Fruit fly (Drosophila melanogaster): ENCODE data around the gene CG6012.
A peak's percentile ranks its signal among the peaks of the same experiment; 100 is the strongest.

CG6012 gene

dm6 chr2L:16818335-16818973, 42.8 kb downstream of the CG6012 start:
- peak; percentile 64 for TF ChIP-seq HLH106 (tag; optimal IDR thresholded peaks at IDR 0.05)
- peak; percentile 65 for TF ChIP-seq h (GFP tag; optimal IDR thresholded peaks at IDR 0.05)
- TF ChIP-seq foxo (GFP tag; optimal IDR thresholded peaks at IDR 0.05): peak in 1 of 2 experiments; percentile 53
- TF ChIP-seq jim (GFP tag; optimal IDR thresholded peaks at IDR 0.05): no peak
- peak; percentile 45 for TF ChIP-seq OdsH (GFP tag; optimal IDR thresholded peaks at IDR 0.05)
- peak; percentile 68 for TF ChIP-seq br (GFP tag; optimal IDR thresholded peaks at IDR 0.05)
- TF ChIP-seq CG32264 (GFP tag; optimal IDR thresholded peaks at IDR 0.05): peak; percentile 2
- TF ChIP-seq Abd-B (GFP tag; optimal IDR thresholded peaks at IDR 0.05): no peak
- no peak for TF ChIP-seq CrebA (GFP tag; optimal IDR thresholded peaks at IDR 0.05; ENCODE audit: borderline replicate concordance)
- peak; percentile 41 for TF ChIP-seq psq (GFP tag; optimal IDR thresholded peaks at IDR 0.05)
- peak; percentile 64 for TF ChIP-seq fru (GFP tag; optimal IDR thresholded peaks at IDR 0.05)
- TF ChIP-seq Mio (GFP tag; optimal IDR thresholded peaks at IDR 0.05): no peak
- peak; percentile 50 for TF ChIP-seq Hnf4 (GFP tag; optimal IDR thresholded peaks at IDR 0.05)
- peak; percentile 49 for TF ChIP-seq ey (GFP tag; optimal IDR thresholded peaks at IDR 0.05)
- peak in 1 of 2 experiments; percentile 1 for TF ChIP-seq dl (GFP tag; optimal IDR thresholded peaks at IDR 0.05; ENCODE audit: insufficient read depth in 1 of 2, partially characterized antibody in 2 of 2)
- TF ChIP-seq sv (GFP tag; optimal IDR thresholded peaks at IDR 0.05): no peak
- TF ChIP-seq Vsx2 (GFP tag; optimal IDR thresholded peaks at IDR 0.05; ENCODE audit: partially characterized antibody): no peak
- TF ChIP-seq Hr78 (GFP tag; optimal IDR thresholded peaks at IDR 0.05): no peak
- peak; percentile 57 for TF ChIP-seq Sp1 (GFP tag; optimal IDR thresholded peaks at IDR 0.05)
- TF ChIP-seq CG9705 (GFP tag; optimal IDR thresholded peaks at IDR 0.05): no peak
- TF ChIP-seq Jra (GFP tag; optimal IDR thresholded peaks at IDR 0.05): peak; percentile 20
- peak; percentile 68 for TF ChIP-seq rgr (GFP tag; optimal IDR thresholded peaks at IDR 0.05)
- peak; percentile 64 for TF ChIP-seq tai (GFP tag; optimal IDR thresholded peaks at IDR 0.05)

dm6 chr2L:16817421-16818101, 43.7 kb downstream of the CG6012 start:
- TF ChIP-seq foxo (GFP tag; optimal IDR thresholded peaks at IDR 0.05) (peak in 1 of 2 experiments; percentile 69), fru (GFP tag; optimal IDR thresholded peaks at IDR 0.05) (peak; percentile 55), HLH106 (tag; optimal IDR thresholded peaks at IDR 0.05) (peak; percentile 11), OdsH (GFP tag; optimal IDR thresholded peaks at IDR 0.05) (peak; percentile 33), N (GFP tag; optimal IDR thresholded peaks at IDR 0.05) (no peak), ey (GFP tag; optimal IDR thresholded peaks at IDR 0.05) (peak; percentile 56), Mio (GFP tag; optimal IDR thresholded peaks at IDR 0.05) (no peak), Hr78 (GFP tag; optimal IDR thresholded peaks at IDR 0.05) (no peak), Hr83 (GFP tag; optimal IDR thresholded peaks at IDR 0.05; ENCODE audit: poor library complexity, severe bottlenecking) (no peak), br (GFP tag; optimal IDR thresholded peaks at IDR 0.05) (no peak), rgr (GFP tag; optimal IDR thresholded peaks at IDR 0.05) (peak; percentile 56), h (GFP tag; optimal IDR thresholded peaks at IDR 0.05) (peak; percentile 48)

- TF ChIP-seq Vsx2 (GFP tag; optimal IDR thresholded peaks at IDR 0.05; ENCODE audit: partially characterized antibody) (no peak), woc (GFP tag; optimal IDR thresholded peaks at IDR 0.05) (no peak), sv (GFP tag; optimal IDR thresholded peaks at IDR 0.05) (no peak)
Measured at dm6 chr2L:16816750-16817087, 44.6 kb downstream of the CG6012 start.

- TF ChIP-seq dl (GFP tag; optimal IDR thresholded peaks at IDR 0.05; ENCODE audit: insufficient read depth in 1 of 2, partially characterized antibody in 2 of 2) (no peak), Dif (GFP tag; optimal IDR thresholded peaks at IDR 0.05; ENCODE audit: partially characterized antibody) (no peak), HLH106 (tag; optimal IDR thresholded peaks at IDR 0.05) (peak; percentile 54), Hnf4 (GFP tag; optimal IDR thresholded peaks at IDR 0.05) (peak; percentile 69), CG9705 (GFP tag; optimal IDR thresholded peaks at IDR 0.05) (peak; percentile 14), Vsx2 (GFP tag; optimal IDR thresholded peaks at IDR 0.05; ENCODE audit: partially characterized antibody) (no peak), ey (GFP tag; optimal IDR thresholded peaks at IDR 0.05) (peak; percentile 69), woc (GFP tag; optimal IDR thresholded peaks at IDR 0.05) (peak; percentile 89), rgr (GFP tag; optimal IDR thresholded peaks at IDR 0.05) (peak; percentile 69), Myc (optimal IDR thresholded peaks at IDR 0.05) (peak; percentile 96), psq (GFP tag; optimal IDR thresholded peaks at IDR 0.05) (peak; percentile 41), Jra (GFP tag; optimal IDR thresholded peaks at IDR 0.05) (peak; percentile 74), CrebA (GFP tag; optimal IDR thresholded peaks at IDR 0.05; ENCODE audit: borderline replicate concordance) (peak; percentile 53), sv (GFP tag; optimal IDR thresholded peaks at IDR 0.05) (peak; percentile 78), Mio (GFP tag; optimal IDR thresholded peaks at IDR 0.05) (no peak), usp (GFP tag; optimal IDR thresholded peaks at IDR 0.05) (no peak), dmrt93B (GFP tag; optimal IDR thresholded peaks at IDR 0.05) (peak; percentile 24), dsf (GFP tag; optimal IDR thresholded peaks at IDR 0.05; ENCODE audit: borderline replicate concordance) (no peak), pan (optimal IDR thresholded peaks at IDR 0.05) (no peak), Abd-B (GFP tag; optimal IDR thresholded peaks at IDR 0.05) (no peak), Hr78 (GFP tag; optimal IDR thresholded peaks at IDR 0.05) (no peak), GATAd (GFP tag; optimal IDR thresholded peaks at IDR 0.05) (peak; percentile 22), Hr83 (GFP tag; optimal IDR thresholded peaks at IDR 0.05; ENCODE audit: poor library complexity, severe bottlenecking) (peak; percentile 52), brk (GFP tag; optimal IDR thresholded peaks at IDR 0.05) (peak; percentile 77), Dfd (GFP tag; optimal IDR thresholded peaks at IDR 0.05) (no peak), h (GFP tag; optimal IDR thresholded peaks at IDR 0.05) (peak; percentile 77), foxo (GFP tag; optimal IDR thresholded peaks at IDR 0.05) (peak in 1 of 2 experiments; percentile 70)
Measured at dm6 chr2L:16815989-16816749, 45.1 kb downstream of the CG6012 start, which contains the start of gene mdy. Gene mdy, plus strand, starts transcription at chr2L:16816660.
